Worm (Caenorhabditis elegans): ENCODE results near the gene mlt-10.
A peak's percentile ranks its signal among the peaks of the same experiment; 100 is the strongest.

mlt-10 gene

ce11 chrII:596702-597101 is 50.2 kb downstream of the mlt-10 start:
- TF ChIP-seq tab-1 (GFP tag; IDR thresholded peaks at IDR 0.05) (no peak), T22C8.4 (GFP tag; IDR thresholded peaks at IDR 0.05) (no peak), ztf-23 (GFP tag; IDR thresholded peaks at IDR 0.05) (no peak), cog-1 (tag; optimal IDR thresholded peaks at IDR 0.05) (no peak), ref-1 (GFP tag; conservative IDR thresholded peaks at IDR 0.05) (no peak), med-1 (GFP tag; optimal IDR thresholded peaks at IDR 0.05; ENCODE audit: insufficient read depth) (no peak), klf-2 (GFP tag; conservative IDR thresholded peaks at IDR 0.05) (no peak), flt-1 (GFP tag; IDR thresholded peaks at IDR 0.05) (no peak), ztf-29 (GFP tag; IDR thresholded peaks at IDR 0.05) (no peak)

- TF ChIP-seq ztf-29 (GFP tag; IDR thresholded peaks at IDR 0.05) (no peak), cog-1 (tag; optimal IDR thresholded peaks at IDR 0.05) (peak; percentile 43)
Measured at ce11 chrII:601305-601704, 54.8 kb downstream of the mlt-10 start.

All from whole organism, midembryonic.